Fruit fly (Drosophila melanogaster): Measurements from ENCODE around the gene CG11878.

Gene CG11878

dm6 chr3R:25295320-25296020 is 21.8 kb downstream of the CG11878 start, which contains the start of gene CG31102:
CG31102 (minus strand) TSS chr3R:25295594.
- no peak for TF ChIP-seq CG17801 (GFP tag; optimal IDR thresholded peaks at IDR 0.05; ENCODE audit: partially characterized antibody)

- no peak for TF ChIP-seq CG17801 (GFP tag; optimal IDR thresholded peaks at IDR 0.05; ENCODE audit: partially characterized antibody)
These were observed 24.0 kb downstream of the CG11878 start, which contains the start of gene CG31097 for dm6 chr3R:25297678-25298077. CG31097 (minus strand) TSS chr3R:25297778.

- TF ChIP-seq CG17801 (GFP tag; optimal IDR thresholded peaks at IDR 0.05; ENCODE audit: partially characterized antibody): no peak
These were observed 25.9 kb downstream of the CG11878 start, which contains the start of gene CG31288 for dm6 chr3R:25299507-25299964. CG31288 (minus strand) TSS chr3R:25299557.

dm6 chr3R:25300575-25300974 is 26.9 kb downstream of the CG11878 start, which contains the start of gene CG13659:
CG13659 (plus strand) TSS chr3R:25300891.
- no peak for TF ChIP-seq CG17801 (GFP tag; optimal IDR thresholded peaks at IDR 0.05; ENCODE audit: partially characterized antibody)

- no peak for TF ChIP-seq CG17801 (GFP tag; optimal IDR thresholded peaks at IDR 0.05; ENCODE audit: partially characterized antibody)
These were observed 28.6 kb downstream of the CG11878 start, which contains the start of gene CG31370 for dm6 chr3R:25302239-25302638. CG31370 (plus strand) TSS chr3R:25302464.

DNA sequence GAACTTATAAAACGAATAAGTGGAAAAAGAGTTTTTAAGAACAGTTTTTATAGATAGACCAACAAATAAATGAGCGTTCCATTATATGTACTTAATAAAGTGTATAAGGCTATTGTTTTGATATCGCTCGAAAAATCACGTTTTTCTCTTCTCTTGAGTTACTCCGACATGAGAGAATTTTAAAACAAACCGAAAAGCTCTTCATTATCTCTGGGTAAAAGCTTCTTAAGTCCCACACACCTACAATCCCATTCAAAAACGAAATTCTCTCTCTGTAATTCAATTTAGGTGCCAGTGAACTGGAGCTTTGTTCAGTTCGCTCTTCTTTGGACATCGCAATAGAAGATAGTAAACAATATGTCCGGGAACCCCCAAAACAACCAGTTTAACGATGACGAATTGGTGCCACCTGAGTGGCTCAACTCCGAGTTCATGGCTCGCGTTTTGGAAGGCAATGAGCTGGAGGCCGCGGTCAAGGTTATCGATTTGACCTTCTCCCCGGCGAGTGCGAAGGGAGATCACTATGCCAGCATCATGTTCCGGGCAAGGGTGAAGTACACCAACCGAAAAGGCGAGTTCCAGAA is 30.3 kb downstream of the CG11878 start, which contains the start of gene CG31436:
Gene CG31436, plus strand, starts transcription at position 281 of the 584 bp plus-strand sequence.
- TF ChIP-seq CG17801 (GFP tag; optimal IDR thresholded peaks at IDR 0.05; ENCODE audit: partially characterized antibody): peak; percentile 3

- TF ChIP-seq CG17801 (GFP tag; optimal IDR thresholded peaks at IDR 0.05; ENCODE audit: partially characterized antibody): no peak
These were observed 32.3 kb downstream of the CG11878 start for dm6 chr3R:25305822-25306544.

- TF ChIP-seq CG17801 (GFP tag; optimal IDR thresholded peaks at IDR 0.05; ENCODE audit: partially characterized antibody): no peak
These were observed 34.6 kb downstream of the CG11878 start, which contains the start of gene CG10550 for dm6 chr3R:25308228-25308627. CG10550 (minus strand) TSS chr3R:25308391.

DNA sequence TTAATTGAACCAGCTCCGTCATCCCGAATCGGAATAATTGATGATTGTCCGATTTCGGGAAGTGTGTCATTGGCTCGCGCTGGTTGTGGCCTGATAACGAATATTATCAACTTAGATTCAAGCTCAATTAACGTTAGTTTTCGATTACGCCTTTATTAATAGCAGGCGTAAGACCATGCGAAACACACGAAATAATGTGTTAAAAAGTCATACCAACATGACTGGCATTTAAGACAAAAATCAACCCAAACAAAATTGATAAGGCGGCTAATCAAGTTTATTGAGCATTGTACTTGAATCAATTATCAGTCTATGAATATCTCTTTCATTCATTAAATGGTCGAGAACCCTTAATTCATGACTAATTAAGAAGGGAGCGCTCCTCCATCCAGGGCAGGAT is 35.5 kb downstream of the CG11878 start:
- TF ChIP-seq CG17801 (GFP tag; optimal IDR thresholded peaks at IDR 0.05; ENCODE audit: partially characterized antibody): no peak

DNA sequence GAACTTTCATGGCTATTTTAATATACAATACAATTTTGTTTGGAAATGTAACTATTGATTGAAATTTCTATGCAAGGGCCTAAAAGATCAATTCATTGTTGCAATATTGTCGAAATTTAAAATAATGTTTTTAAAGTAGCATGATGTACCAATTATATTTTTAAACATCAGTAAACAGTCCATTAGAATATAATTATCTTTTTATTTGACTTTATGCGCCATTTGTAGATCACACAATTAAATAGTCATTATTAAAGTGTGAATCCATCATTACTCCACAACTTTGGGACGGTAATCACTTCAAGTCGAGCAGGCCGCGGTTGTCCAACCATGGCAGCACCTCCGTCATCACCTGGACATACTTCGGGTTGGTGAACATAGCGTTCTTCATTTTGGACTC is 37.2 kb downstream of the CG11878 start, which contains the start of gene CG31099:
Gene CG31099, minus strand, starts transcription at position 101 of the 400 bp plus-strand sequence.
- no peak for TF ChIP-seq CG17801 (GFP tag; optimal IDR thresholded peaks at IDR 0.05; ENCODE audit: partially characterized antibody)

dm6 chr3R:25312583-25312982 is 38.9 kb downstream of the CG11878 start:
- TF ChIP-seq CG17801 (GFP tag; optimal IDR thresholded peaks at IDR 0.05; ENCODE audit: partially characterized antibody): no peak

dm6 chr3R:25313771-25314170 is 40.1 kb downstream of the CG11878 start, which contains the start of gene CG31087:
CG31087 (minus strand) TSS chr3R:25313833.
- no peak for TF ChIP-seq CG17801 (GFP tag; optimal IDR thresholded peaks at IDR 0.05; ENCODE audit: partially characterized antibody)

DNA sequence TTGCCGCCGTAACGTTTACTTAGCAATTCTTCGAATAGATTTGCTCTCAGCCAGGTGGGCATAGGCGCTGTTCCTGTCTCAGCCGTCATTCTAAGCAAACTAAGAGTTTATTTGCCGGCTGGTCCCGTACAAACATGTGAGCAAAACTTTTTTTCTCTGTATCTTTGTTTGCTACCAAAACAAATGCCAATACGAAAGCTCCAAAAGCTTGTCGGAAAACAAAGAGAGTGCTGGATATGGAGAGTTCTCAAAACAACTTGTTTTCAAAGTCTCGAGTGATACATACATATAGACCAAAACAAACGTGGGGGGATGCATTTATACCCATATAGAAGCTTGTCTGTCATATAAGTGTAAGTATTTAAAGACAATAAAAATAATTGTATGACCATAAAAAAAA is 42.4 kb downstream of the CG11878 start, which contains the start of gene CG10559:
Gene CG10559, minus strand, starts transcription at position 101 of the 400 bp plus-strand sequence.
- TF ChIP-seq CG17801 (GFP tag; optimal IDR thresholded peaks at IDR 0.05; ENCODE audit: partially characterized antibody): no peak

DNA sequence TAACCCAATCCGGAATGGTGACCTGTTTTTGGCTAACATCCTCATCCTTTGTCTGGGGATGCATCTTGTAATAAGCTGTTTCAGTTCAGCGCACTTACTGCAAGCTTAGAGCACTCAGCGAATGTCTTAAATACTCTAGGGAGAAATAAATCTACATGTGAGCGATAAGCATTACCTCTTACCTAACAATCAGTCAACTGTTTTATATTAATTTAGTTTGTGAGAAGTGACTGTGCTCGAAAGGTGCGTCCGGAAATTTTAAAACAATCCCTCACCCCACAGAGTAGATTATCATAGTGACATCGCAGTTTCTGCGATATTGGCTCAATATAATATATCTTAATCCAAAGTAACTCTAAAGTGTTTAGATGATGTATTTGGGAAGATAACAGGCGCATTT is 44.4 kb downstream of the CG11878 start, which contains the start of gene CG10553:
Gene CG10553, minus strand, starts transcription at position 101 of the 400 bp plus-strand sequence.
- TF ChIP-seq CG17801 (GFP tag; optimal IDR thresholded peaks at IDR 0.05; ENCODE audit: partially characterized antibody): no peak
